Worm (Caenorhabditis elegans): Measurements from ENCODE around the gene golg-2.

The golg-2 gene

DNA sequence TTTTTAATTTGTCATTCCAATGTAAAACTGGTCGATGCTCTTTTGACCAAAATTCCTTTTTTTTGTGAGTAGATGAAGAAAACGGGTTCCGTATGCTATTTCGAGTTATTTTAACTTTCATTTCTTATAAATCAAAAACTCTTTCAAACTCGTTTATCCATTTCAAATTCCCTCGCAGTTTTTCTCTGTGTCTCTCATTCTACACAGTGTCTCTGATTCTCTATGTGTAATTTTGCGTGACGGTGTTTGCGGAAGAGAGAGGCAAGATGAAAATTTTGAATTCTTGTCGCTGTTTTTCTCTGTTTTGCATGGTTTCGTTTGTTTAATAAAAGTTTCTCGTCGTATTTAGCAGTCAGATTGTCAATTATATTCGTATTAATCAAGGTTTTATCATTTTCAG is 40.8 kb downstream of the golg-2 start, which contains the start of gene citk-2 (continued):
- TF ChIP-seq fkh-6 (tag; optimal IDR thresholded peaks at IDR 0.05) (no peak), pros-1 (tag; optimal IDR thresholded peaks at IDR 0.05) (peak; percentile 21), ets-4 (tag; optimal IDR thresholded peaks at IDR 0.05) (peak; percentile 26), ceh-31 (tag; optimal IDR thresholded peaks at IDR 0.05) (peak; percentile 73), fkh-10 (GFP tag; optimal IDR thresholded peaks at IDR 0.05) (no peak), hlh-8 (tag; optimal IDR thresholded peaks at IDR 0.05) (no peak), elt-4 (tag; optimal IDR thresholded peaks at IDR 0.05) (no peak), ceh-9 (tag; optimal IDR thresholded peaks at IDR 0.05) (no peak), odd-2 (tag; optimal IDR thresholded peaks at IDR 0.05) (no peak), C38D4.7 (GFP tag; optimal IDR thresholded peaks at IDR 0.05) (no peak), rnt-1 (tag; optimal IDR thresholded peaks at IDR 0.05) (peak; percentile 20), syd-9 (tag; optimal IDR thresholded peaks at IDR 0.05) (no peak), pha-2 (tag; optimal IDR thresholded peaks at IDR 0.05) (no peak), sox-4 (tag; optimal IDR thresholded peaks at IDR 0.05) (no peak), ceh-48 (tag; optimal IDR thresholded peaks at IDR 0.05) (no peak), pat-9 (tag; optimal IDR thresholded peaks at IDR 0.05) (no peak), F13H6.1 (tag; optimal IDR thresholded peaks at IDR 0.05) (no peak), hlh-15 (tag; optimal IDR thresholded peaks at IDR 0.05) (no peak), ceh-30 (tag; optimal IDR thresholded peaks at IDR 0.05) (no peak), hlh-6 (tag; optimal IDR thresholded peaks at IDR 0.05) (no peak), ceh-24 (tag; optimal IDR thresholded peaks at IDR 0.05) (no peak)

DNA sequence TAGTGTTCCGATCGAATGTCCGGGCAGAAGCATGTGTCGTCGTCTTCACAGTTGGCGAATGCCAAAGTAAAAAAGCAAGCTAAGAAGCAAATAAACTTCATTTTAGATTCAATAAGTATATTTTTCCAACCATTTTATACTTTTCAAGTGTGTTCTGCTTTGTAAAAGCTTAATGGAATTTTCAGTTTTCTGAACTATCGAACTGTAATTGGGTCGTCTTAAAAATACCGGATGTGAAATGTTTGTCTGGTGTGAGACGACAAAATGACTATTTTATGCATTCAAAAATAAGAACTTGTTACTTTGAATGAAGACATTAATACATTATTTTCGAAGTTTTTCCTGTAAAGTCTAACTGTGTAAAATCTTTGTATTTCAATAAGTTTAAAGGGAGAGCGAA is 41.2 kb downstream of the golg-2 start, which contains the start of gene F59A6.11:
Gene F59A6.11 (minus strand): TSS at position 101 of the 400 bp plus-strand sequence.
- TF ChIP-seq ceh-2 (tag; optimal IDR thresholded peaks at IDR 0.05) (no peak), ztf-16 (tag; optimal IDR thresholded peaks at IDR 0.05) (no peak), ceh-18 (tag; optimal IDR thresholded peaks at IDR 0.05) (no peak), lim-6 (tag; optimal IDR thresholded peaks at IDR 0.05) (no peak), hlh-6 (tag; optimal IDR thresholded peaks at IDR 0.05) (no peak), nhr-11 (tag; optimal IDR thresholded peaks at IDR 0.05) (no peak), fax-1 (tag; optimal IDR thresholded peaks at IDR 0.05) (no peak)

DNA sequence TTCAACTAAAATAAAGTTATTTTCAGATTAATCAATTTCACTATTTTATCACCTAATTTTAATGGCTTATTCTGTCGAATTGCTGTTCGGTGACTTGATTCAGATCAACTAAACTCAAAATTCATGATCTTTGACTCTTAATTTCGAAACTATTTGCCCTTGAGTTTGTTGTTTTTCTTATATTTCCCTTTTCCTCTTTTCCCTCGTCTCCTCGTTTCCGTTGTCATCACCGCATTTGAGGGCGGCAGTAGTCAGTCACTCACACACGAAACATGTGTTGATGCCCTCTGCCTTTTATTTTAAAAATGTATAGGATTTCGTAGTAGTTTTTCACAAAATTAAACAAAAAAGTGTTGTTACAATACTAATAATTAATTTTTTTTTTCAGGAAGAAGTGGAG is 45.0 kb downstream of the golg-2 start, which contains the start of gene rnh-1.0:
Gene rnh-1.0 (plus strand): TSS at position 389 of the 400 bp plus-strand sequence.
- TF ChIP-seq pha-2 (tag; optimal IDR thresholded peaks at IDR 0.05) = no peak
- peak; percentile 31 for TF ChIP-seq unc-55 (GFP tag; optimal IDR thresholded peaks at IDR 0.05)

DNA sequence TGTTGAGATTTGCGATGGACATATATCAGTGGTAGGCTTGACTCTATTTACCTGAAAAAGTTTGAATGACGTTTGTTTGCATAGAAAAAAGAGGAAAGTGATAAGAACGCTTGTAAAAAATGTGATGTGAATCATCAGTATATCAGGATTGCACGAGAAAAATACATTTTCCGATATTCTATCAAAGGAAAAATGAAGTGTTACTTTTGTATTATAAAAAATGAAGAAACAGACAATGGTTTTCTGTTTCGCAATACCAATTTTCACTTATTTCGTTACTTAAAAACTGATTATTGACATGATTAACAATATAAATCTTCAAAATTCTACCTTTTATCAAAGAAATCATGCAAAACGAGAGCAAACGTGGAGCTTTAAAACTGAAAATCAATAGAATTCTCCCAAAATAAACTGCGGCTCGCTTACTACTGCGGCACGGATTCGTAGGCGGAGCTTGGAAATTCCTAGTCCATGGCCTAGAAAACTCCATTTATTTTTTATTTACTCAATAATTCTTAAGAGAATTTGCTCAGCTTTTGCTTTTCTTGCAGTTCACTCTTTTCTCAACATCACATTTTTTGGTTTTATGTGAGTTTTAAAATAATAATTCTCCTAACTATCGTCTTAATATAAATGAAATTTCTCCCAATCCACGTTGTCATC is 46.2 kb downstream of the golg-2 start, which contains the start of the genes eif-1 and vps-24:
Gene eif-1 (minus strand): TSS at position 51 of the 663 bp plus-strand sequence.
Gene vps-24 (plus strand): TSS at position 469 of the 663 bp plus-strand sequence.
- no peak for TF ChIP-seq F13H6.1 (tag; optimal IDR thresholded peaks at IDR 0.05)
- peak; percentile 1 for TF ChIP-seq ceh-34 (tag; optimal IDR thresholded peaks at IDR 0.05)
- peak; percentile 62 for TF ChIP-seq tbx-2 (tag; optimal IDR thresholded peaks at IDR 0.05)
- TF ChIP-seq hlh-8 (tag; optimal IDR thresholded peaks at IDR 0.05) = no peak
- TF ChIP-seq unc-42 (tag; optimal IDR thresholded peaks at IDR 0.05) = peak; percentile 47
- TF ChIP-seq ceh-24 (tag; optimal IDR thresholded peaks at IDR 0.05) = no peak
- TF ChIP-seq zip-5 (tag; optimal IDR thresholded peaks at IDR 0.05) = peak; percentile 32
- no peak for TF ChIP-seq ttx-3 (tag; optimal IDR thresholded peaks at IDR 0.05)
- peak; percentile 66 for TF ChIP-seq ceh-48 (tag; optimal IDR thresholded peaks at IDR 0.05)
- peak; percentile 16 for TF ChIP-seq ceh-14 (tag; optimal IDR thresholded peaks at IDR 0.05)
- peak; percentile 2 for TF ChIP-seq nfya-1 (tag; optimal IDR thresholded peaks at IDR 0.05)
- TF ChIP-seq tbx-7 (tag; optimal IDR thresholded peaks at IDR 0.05) = peak; percentile 2
- peak; percentile 47 for TF ChIP-seq C08G9.2 (tag; optimal IDR thresholded peaks at IDR 0.05)
- peak; percentile 70 for TF ChIP-seq ceh-31 (tag; optimal IDR thresholded peaks at IDR 0.05)
- TF ChIP-seq ceh-2 (tag; optimal IDR thresholded peaks at IDR 0.05) = peak; percentile 5
- TF ChIP-seq ets-4 (tag; optimal IDR thresholded peaks at IDR 0.05) = peak; percentile 27
